Worm (Caenorhabditis elegans): ENCODE results near the gene T06D4.6.

Gene T06D4.6

ce11 chrII:3422938-3423337 lies 35.5 kb upstream of the T06D4.6 start:
- no peak for TF ChIP-seq Y53G8AR.9 (GFP tag; conservative IDR thresholded peaks at IDR 0.05)
- TF ChIP-seq hmg-1.2 (GFP tag; IDR thresholded peaks at IDR 0.05) = peak; percentile 34; the same call in 1 of the 2 replicates

ce11 chrII:3416528-3416927 lies 29.1 kb upstream of the T06D4.6 start, which contains the start of gene nep-6:
Gene nep-6 (plus strand): TSS chrII:3416828.
- TF ChIP-seq ceh-40 (GFP tag; IDR thresholded peaks at IDR 0.05) (no peak), ztf-26 (tag; optimal IDR thresholded peaks at IDR 0.05) (no peak), mcd-1 (GFP tag; IDR thresholded peaks at IDR 0.05) (no peak), F23B12.7 (tag; optimal IDR thresholded peaks at IDR 0.05; ENCODE audit: insufficient read depth) (no peak), ceh-27 (GFP tag; optimal IDR thresholded peaks at IDR 0.05) (no peak)

- TF ChIP-seq aptf-2 (GFP tag; conservative IDR thresholded peaks at IDR 0.05) = peak; percentile 67; the same call in 1 of the 2 replicates
- no peak for TF ChIP-seq mes-4 (tag; optimal IDR thresholded peaks at IDR 0.05)
These were observed 27.0 kb upstream of the T06D4.6 start, which contains the start of the genes F18A12.7 and F18A12.2 for ce11 chrII:3414383-3414910. Gene F18A12.7 (minus strand): TSS chrII:3414483. Gene F18A12.2 (plus strand): TSS chrII:3414860.

ce11 chrII:3403535-3403934 lies 16.1 kb upstream of the T06D4.6 start, which contains the start of gene nep-8:
Gene nep-8 (plus strand): TSS chrII:3403835.
- TF ChIP-seq rcor-1 (GFP tag; IDR thresholded peaks at IDR 0.05) (no peak), ceh-27 (GFP tag; optimal IDR thresholded peaks at IDR 0.05) (no peak), attf-3 (GFP tag; conservative IDR thresholded peaks at IDR 0.05) (no peak), nhr-120 (GFP tag; IDR thresholded peaks at IDR 0.05) (no peak), ztf-18 (tag; optimal IDR thresholded peaks at IDR 0.05) (no peak), ceh-58 (GFP tag; IDR thresholded peaks at IDR 0.05) (no peak), tlf-1 (GFP tag; optimal IDR thresholded peaks at IDR 0.05) (no peak), Y53F4B.3 (GFP tag; IDR thresholded peaks at IDR 0.05) (no peak), ztf-26 (tag; optimal IDR thresholded peaks at IDR 0.05) (no peak), nfya-2 (GFP tag; IDR thresholded peaks at IDR 0.05) (no peak)

ce11 chrII:3402854-3403253 lies 15.5 kb upstream of the T06D4.6 start, which contains the start of gene nep-10:
Gene nep-10 (minus strand): TSS chrII:3402954.
- TF ChIP-seq madf-10 (tag; optimal IDR thresholded peaks at IDR 0.05) (no peak), die-1 (tag; optimal IDR thresholded peaks at IDR 0.05) (no peak), lin-40 (tag; optimal IDR thresholded peaks at IDR 0.05) (no peak), nhr-90 (tag; optimal IDR thresholded peaks at IDR 0.05) (no peak), somi-1 (GFP tag; optimal IDR thresholded peaks at IDR 0.05) (no peak), F23B12.7 (tag; optimal IDR thresholded peaks at IDR 0.05; ENCODE audit: insufficient read depth) (no peak), nhr-120 (GFP tag; IDR thresholded peaks at IDR 0.05) (no peak), K11D2.4 (GFP tag; IDR thresholded peaks at IDR 0.05) (no peak), ztf-25 (GFP tag; IDR thresholded peaks at IDR 0.05) (no peak), rec-8 (tag; optimal IDR thresholded peaks at IDR 0.05) (no peak), Y67H2A.10 (GFP tag; conservative IDR thresholded peaks at IDR 0.05) (no peak), nfya-1 (tag; optimal IDR thresholded peaks at IDR 0.05; ENCODE audit: borderline replicate concordance, insufficient read depth) (no peak), mxl-1 (tag; optimal IDR thresholded peaks at IDR 0.05) (no peak), F49E8.2 (tag; optimal IDR thresholded peaks at IDR 0.05; ENCODE audit: insufficient read depth) (no peak), ztf-28 (GFP tag; IDR thresholded peaks at IDR 0.05) (no peak), lir-1 (GFP tag; conservative IDR thresholded peaks at IDR 0.05) (no peak), repo-1 (tag; optimal IDR thresholded peaks at IDR 0.05) (no peak)
